Fruit fly (Drosophila melanogaster): Measurements from ENCODE around the gene CG34174.
A peak's percentile ranks its signal among the peaks of the same experiment; 100 is the strongest.

The CG34174 gene

DNA sequence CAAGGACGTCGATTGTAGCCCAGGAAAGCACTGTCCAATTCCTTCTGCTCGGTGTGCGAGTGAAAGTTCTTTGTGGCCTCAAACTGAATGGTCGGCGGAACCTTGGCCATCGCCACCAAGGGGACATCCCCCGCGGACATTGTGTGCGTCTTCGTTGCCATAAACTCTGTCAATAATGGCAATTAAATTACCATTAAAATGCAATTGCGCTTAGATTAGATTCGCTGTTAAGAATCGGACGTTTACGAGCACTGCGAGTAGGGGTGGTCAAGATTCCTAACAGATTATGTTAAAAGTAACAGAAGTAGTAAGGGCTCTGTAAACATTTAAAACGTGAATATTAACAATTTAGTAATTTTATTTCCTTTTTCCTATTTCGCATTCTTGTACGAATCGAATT is 2.0 kb downstream of the CG34174 start, which contains the start of gene daed (continued):
- no peak for TF ChIP-seq dmrt11E (tag; optimal IDR thresholded peaks at IDR 0.05)
- no peak for TF ChIP-seq CG12236 (GFP tag; optimal IDR thresholded peaks at IDR 0.05)
- TF ChIP-seq CG10321 (GFP tag; IDR thresholded peaks at IDR 0.05), result no peak
- peak; percentile 2 for TF ChIP-seq CG34376 (GFP tag; optimal IDR thresholded peaks at IDR 0.05)
- TF ChIP-seq Mad (GFP tag; optimal IDR thresholded peaks at IDR 0.05), result no peak
- no peak for TF ChIP-seq da (GFP tag; optimal IDR thresholded peaks at IDR 0.05)
- TF ChIP-seq CG7357 (GFP tag; IDR thresholded peaks at IDR 0.05), result no peak
- no peak for TF ChIP-seq CG7928 (GFP tag; optimal IDR thresholded peaks at IDR 0.05)
- TF ChIP-seq Adf1 (GFP tag; IDR thresholded peaks at IDR 0.05), result peak; percentile 22; the same call in 1 of the 2 replicates
- TF ChIP-seq CG16813 (GFP tag; IDR thresholded peaks at IDR 0.05; ENCODE audit: partially characterized antibody), result no peak
- TF ChIP-seq Dip2 (GFP tag; IDR thresholded peaks at IDR 0.05), result no peak
- TF ChIP-seq CG17612 (GFP tag; IDR thresholded peaks at IDR 0.05), result no peak
- TF ChIP-seq tll (GFP tag; optimal IDR thresholded peaks at IDR 0.05), result no peak
- no peak for TF ChIP-seq tin (GFP tag; optimal IDR thresholded peaks at IDR 0.05)
- no peak for TF ChIP-seq CG14441 (GFP tag; IDR thresholded peaks at IDR 0.05)
- no peak for TF ChIP-seq HmgD (GFP tag; optimal IDR thresholded peaks at IDR 0.05)
- TF ChIP-seq CG5245 (GFP tag; optimal IDR thresholded peaks at IDR 0.05), result no peak
- no peak for TF ChIP-seq odd (GFP tag; optimal IDR thresholded peaks at IDR 0.05)
- TF ChIP-seq stwl (tag; optimal IDR thresholded peaks at IDR 0.05), result peak; percentile 42
- TF ChIP-seq CG1024 (GFP tag; IDR thresholded peaks at IDR 0.05), result no peak
- no peak for TF ChIP-seq gem (tag; optimal IDR thresholded peaks at IDR 0.05)
- TF ChIP-seq sim (GFP tag; IDR thresholded peaks at IDR 0.05), result no peak
- peak; percentile 79 for TF ChIP-seq Med (GFP tag)
- no peak for TF ChIP-seq CG2199 (GFP tag; IDR thresholded peaks at IDR 0.05)
- no peak for TF ChIP-seq lmd (GFP tag; IDR thresholded peaks at IDR 0.05)
- no peak for TF ChIP-seq CG6683 (GFP tag; optimal IDR thresholded peaks at IDR 0.05)
- no peak for TF ChIP-seq h (optimal IDR thresholded peaks at IDR 0.05)
- TF ChIP-seq schlank (tag; optimal IDR thresholded peaks at IDR 0.05), result no peak
- TF ChIP-seq shn (GFP tag; optimal IDR thresholded peaks at IDR 0.05), result no peak
- TF ChIP-seq ken (GFP tag; IDR thresholded peaks at IDR 0.05), result no peak
- no peak for TF ChIP-seq CG1602 (GFP tag; optimal IDR thresholded peaks at IDR 0.05)
- no peak for TF ChIP-seq zen2 (GFP tag; IDR thresholded peaks at IDR 0.05; ENCODE audit: partially characterized antibody)
- TF ChIP-seq CG32767 (GFP tag; IDR thresholded peaks at IDR 0.05), result no peak
- TF ChIP-seq CG7839 (tag; optimal IDR thresholded peaks at IDR 0.05), result no peak
- no peak for TF ChIP-seq dysf (GFP tag; IDR thresholded peaks at IDR 0.05)
- TF ChIP-seq CG18619 (GFP tag; optimal IDR thresholded peaks at IDR 0.05), result no peak
- no peak for TF ChIP-seq chif (GFP tag; optimal IDR thresholded peaks at IDR 0.05)
- TF ChIP-seq pb (GFP tag; optimal IDR thresholded peaks at IDR 0.05), result no peak
- no peak for TF ChIP-seq ac (GFP tag; optimal IDR thresholded peaks at IDR 0.05)
- TF ChIP-seq CG18476 (GFP tag; optimal IDR thresholded peaks at IDR 0.05), result no peak
- TF ChIP-seq PHDP (tag; optimal IDR thresholded peaks at IDR 0.05), result no peak
- TF ChIP-seq ftz-f1 (GFP tag; optimal IDR thresholded peaks at IDR 0.05), result no peak
- TF ChIP-seq CG11695 (GFP tag; IDR thresholded peaks at IDR 0.05), result no peak
- no peak for TF ChIP-seq pnt (GFP tag; optimal IDR thresholded peaks at IDR 0.05)
- TF ChIP-seq CG16863 (GFP tag; optimal IDR thresholded peaks at IDR 0.05), result no peak
- TF ChIP-seq BtbVII (GFP tag; optimal IDR thresholded peaks at IDR 0.05), result no peak
- TF ChIP-seq nom (GFP tag; optimal IDR thresholded peaks at IDR 0.05), result no peak
- no peak for TF ChIP-seq CG4854 (GFP tag; optimal IDR thresholded peaks at IDR 0.05)
- no peak for TF ChIP-seq CG9437 (GFP tag; optimal IDR thresholded peaks at IDR 0.05)
- TF ChIP-seq run (tag; optimal IDR thresholded peaks at IDR 0.05), result no peak
- no peak for TF ChIP-seq sc (optimal IDR thresholded peaks at IDR 0.05)
- TF ChIP-seq sc (GFP tag; optimal IDR thresholded peaks at IDR 0.05), result no peak
- TF ChIP-seq CG11247 (GFP tag; IDR thresholded peaks at IDR 0.05), result no peak

All from whole organism, embryonic.